Worm (Caenorhabditis elegans) whole organism, L1 larva: ENCODE measurements around the gene cey-1.

ENCODE experiments used
- aly-2 ChIP-seq: fragments of 150-350 bp; optimal IDR thresholded peaks from 2 replicates; lab custom pipeline; 2014; ENCODE audit warnings: missing biosample characterization, missing genetic modification characterization
- egl-27 ChIP-seq, 2 experiments: fragments of 150-350 bp in 1 of 2; sonication (generic microtip); optimal IDR thresholded peaks; 3 replicates each; lab custom pipeline; 2017 to 2018; ENCODE audit warnings: missing biosample characterization in 2 of 2, missing genetic modification characterization in 2 of 2, missing genetic modification reagents in 2 of 2
- lin-14 ChIP-seq: fragments of 200-800 bp; sonication (Bioruptor generic); optimal IDR thresholded peaks from 2 replicates; lab custom pipeline; 2018; ENCODE audit warnings: mild to moderate bottlenecking, missing genetic modification characterization, moderate library complexity, missing compliant biosample characterization
- mdl-1 ChIP-seq, 2 experiments: fragments of 150-350 bp; optimal IDR thresholded peaks; 2 replicates each; lab custom pipeline; 2014 to 2017; ENCODE audit warnings: missing biosample characterization in 2 of 2, missing genetic modification characterization in 2 of 2, inconsistent platforms in 1 of 2
- pqm-1 ChIP-seq: sonication (generic microtip); optimal IDR thresholded peaks from 3 replicates; lab custom pipeline; 2017; ENCODE audit warnings: missing biosample characterization, missing genetic modification characterization
- snpc-4 ChIP-seq: fragments of 150-350 bp; optimal IDR thresholded peaks from 2 replicates; lab custom pipeline; 2014; ENCODE audit warnings: missing biosample characterization, missing genetic modification characterization

DNA sequence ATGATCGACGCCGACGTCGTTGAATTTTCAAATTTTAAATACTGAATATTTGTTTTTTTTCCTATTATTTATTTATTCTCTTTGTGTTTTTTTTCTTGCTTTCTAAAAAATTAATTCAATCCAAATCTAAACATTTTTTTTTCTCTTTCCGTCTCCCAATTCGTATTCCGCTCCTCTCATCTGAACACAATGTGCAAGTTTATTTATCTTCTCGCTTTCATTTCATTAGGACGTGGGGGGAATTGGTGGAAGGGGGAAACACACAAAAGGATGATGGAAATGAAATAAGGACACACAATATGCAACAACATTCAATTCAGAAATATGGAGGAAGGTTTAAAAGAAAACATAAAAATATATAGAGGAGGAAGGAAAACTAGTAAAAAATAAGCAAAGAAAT lies 13.2 kb downstream of the cey-1 start:
- TF ChIP-seq egl-27 (tag; optimal IDR thresholded peaks at IDR 0.05; lab: Kevin White, UChicago) (no peak), lin-14 (GFP tag; lab: Kevin White, UChicago) (peak; percentile 7), pqm-1 (tag; lab: Kevin White, UChicago) (no peak), mdl-1 (tag; optimal IDR thresholded peaks at IDR 0.05; lab: Kevin White, UChicago) (no peak), snpc-4 (tag; lab: Kevin White, UChicago) (no peak), aly-2 (tag; lab: Kevin White, UChicago) (peak; percentile 9)
